Worm (Caenorhabditis elegans): ENCODE results near the gene Y105C5B.1.
A peak's percentile ranks its signal among the peaks of the same experiment; 100 is the strongest.

The Y105C5B.1 gene

DNA sequence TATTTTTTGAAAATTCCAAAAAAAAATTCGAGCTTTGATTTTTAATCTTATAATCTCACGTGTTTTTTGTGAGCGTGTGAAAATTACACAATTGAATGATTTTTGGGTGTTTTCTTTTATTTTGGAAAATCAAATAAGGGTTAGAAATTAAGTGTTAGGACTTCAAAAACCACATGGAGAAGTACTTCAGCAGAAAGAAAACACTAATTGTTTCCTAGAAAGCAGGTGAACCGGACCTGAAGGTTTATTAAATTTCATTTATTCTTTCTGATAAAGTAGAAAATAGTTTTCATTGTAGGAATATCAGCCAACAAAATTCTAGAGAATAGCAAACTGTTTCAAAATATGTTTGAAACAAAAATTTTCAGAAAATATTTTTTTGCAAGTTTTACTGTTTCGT is 37.8 kb downstream of the Y105C5B.1 start:
- TF ChIP-seq ztf-22 (GFP tag; optimal IDR thresholded peaks at IDR 0.05) (no peak), hrde-1 (tag; optimal IDR thresholded peaks at IDR 0.05; ENCODE audit: borderline replicate concordance) (no peak), tbx-9 (tag; optimal IDR thresholded peaks at IDR 0.05; ENCODE audit: borderline replicate concordance) (no peak), egl-18 (GFP tag; IDR thresholded peaks at IDR 0.05) (no peak), bed-2 (GFP tag; IDR thresholded peaks at IDR 0.05) (no peak), F57A8.1 (GFP tag; optimal IDR thresholded peaks at IDR 0.05) (no peak)

DNA sequence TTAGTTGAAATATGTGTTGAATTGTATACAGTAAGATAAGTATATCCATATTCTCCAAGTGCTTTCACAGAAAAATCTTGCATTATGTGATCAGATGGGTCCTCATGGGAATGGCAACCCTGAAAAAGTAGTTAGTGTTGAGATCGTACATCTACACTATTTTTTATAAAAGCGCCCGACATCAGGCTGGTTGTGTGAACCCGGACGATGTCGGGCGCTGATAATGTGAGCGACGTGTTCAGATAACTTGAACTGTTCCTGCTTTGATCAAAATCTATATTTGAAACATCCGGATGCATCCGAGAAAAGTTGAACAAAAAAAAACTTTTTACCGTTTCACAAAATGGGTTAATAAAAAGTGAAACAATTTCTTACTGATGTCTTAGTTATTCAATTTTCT is 44.6 kb downstream of the Y105C5B.1 start:
- TF ChIP-seq hlh-26 (GFP tag; conservative IDR thresholded peaks at IDR 0.05) (no peak), hmg-20 (GFP tag; IDR thresholded peaks at IDR 0.05) (no peak), snpc-4 (GFP tag; optimal IDR thresholded peaks at IDR 0.05) (no peak), snpc-4 (tag; optimal IDR thresholded peaks at IDR 0.05) (peak in 2 of 4 experiments; percentile 73 to 85)

All from whole organism, young adult.